Worm (Caenorhabditis elegans) whole organism, young adult: ENCODE results near the gene srh-229.

Experiments used
- B0261.1 ChIP-seq: sonication (generic microtip); optimal IDR thresholded peaks from 2 replicates; lab custom pipeline; 2016; ENCODE audit warnings: mild to moderate bottlenecking, missing genetic modification characterization, moderate library complexity, missing compliant biosample characterization
- snpc-4 ChIP-seq, 5 experiments: fragments of 150-350 bp in 1 of 5; sonication (generic microtip) in 4 of 5; optimal IDR thresholded peaks; 2 replicates each; lab custom pipeline; 2014 to 2018; ENCODE audit warnings: missing genetic modification characterization in 5 of 5, missing biosample characterization in 3 of 5, antibody characterized with exemption in 2 of 5, mild to moderate bottlenecking in 2 of 5, missing compliant biosample characterization in 2 of 5, missing genotype in 2 of 5, moderate library complexity in 2 of 5, missing genetic modification reagents in 1 of 5

- TF ChIP-seq B0261.1 (tag; lab: Kevin White, UChicago) (no peak), snpc-4 (GFP tag; optimal IDR thresholded peaks at IDR 0.05; lab: Kevin White, UChicago) (no peak), snpc-4 (tag; optimal IDR thresholded peaks at IDR 0.05; lab: Kevin White, UChicago) (no peak)
Measured at ce11 chrV:7543728-7544127, 39.6 kb upstream of the srh-229 start.
